Worm (Caenorhabditis elegans): ENCODE measurements around the gene F56D6.11.

DNA sequence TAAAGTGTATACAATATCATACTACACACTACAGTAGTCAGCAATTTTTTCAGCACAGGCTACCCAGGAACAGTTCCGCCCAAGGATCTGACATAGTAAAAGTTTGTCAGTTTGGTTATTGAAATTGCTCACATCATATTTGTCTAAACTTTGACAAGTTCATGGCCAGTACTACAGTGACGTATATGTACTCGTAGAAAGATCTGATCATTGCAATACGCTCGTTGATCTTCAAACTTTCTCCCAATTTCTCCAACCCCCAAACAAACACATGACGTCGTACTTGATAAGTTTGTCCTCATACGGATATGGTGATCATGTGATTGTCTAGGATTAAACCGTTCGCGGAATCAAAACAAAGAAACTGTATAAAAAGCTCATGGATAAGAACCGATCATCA lies 11.5 kb downstream of the F56D6.11 start, which contains the start of gene dct-8:
- no peak for TF ChIP-seq sem-2 (GFP tag; optimal IDR thresholded peaks at IDR 0.05)
- TF ChIP-seq unc-39 (tag; optimal IDR thresholded peaks at IDR 0.05) = no peak
- TF ChIP-seq elt-1 (tag; optimal IDR thresholded peaks at IDR 0.05; ENCODE audit: borderline replicate concordance, insufficient read depth) = no peak
- no peak for TF ChIP-seq mls-2 (tag; optimal IDR thresholded peaks at IDR 0.05)
- no peak for TF ChIP-seq mep-1 (tag; optimal IDR thresholded peaks at IDR 0.05)
- TF ChIP-seq nhr-237 (tag; optimal IDR thresholded peaks at IDR 0.05) = no peak
- no peak for TF ChIP-seq elt-3 (tag; optimal IDR thresholded peaks at IDR 0.05)
- TF ChIP-seq sptf-1 (tag; optimal IDR thresholded peaks at IDR 0.05) = no peak

Measured in whole organism, mixed stage, embryonic.